Worm (Caenorhabditis elegans): ENCODE measurements around the gene Y43B11AR.1.

DNA sequence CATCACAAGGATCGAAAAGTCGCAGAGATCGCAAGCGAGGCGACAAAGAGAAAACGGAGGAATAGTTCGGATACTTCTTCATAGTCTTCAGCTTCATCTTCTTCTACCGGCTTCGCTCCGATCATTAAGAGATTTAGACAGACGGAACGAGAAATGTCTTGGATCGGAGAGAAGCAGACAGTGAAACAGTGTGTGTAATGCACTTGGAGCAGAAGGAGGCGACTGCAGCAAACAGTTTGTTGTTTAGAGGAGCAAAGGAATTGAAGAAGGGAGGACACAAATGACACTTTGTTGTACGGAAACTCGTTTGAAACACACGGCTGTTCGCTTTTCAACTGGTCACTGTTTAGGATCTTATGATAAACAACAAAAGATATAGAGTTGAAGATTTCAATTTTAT, 18.1 kb downstream of the Y43B11AR.1 start:
- no peak for TF ChIP-seq eyg-1 (tag; optimal IDR thresholded peaks at IDR 0.05)
- TF ChIP-seq ets-4 (tag; optimal IDR thresholded peaks at IDR 0.05): no peak
- TF ChIP-seq ceh-34 (tag; optimal IDR thresholded peaks at IDR 0.05): peak; percentile 56
- no peak for TF ChIP-seq fax-1 (tag; optimal IDR thresholded peaks at IDR 0.05)
- peak; percentile 46 for TF ChIP-seq ceh-18 (tag; optimal IDR thresholded peaks at IDR 0.05)
- TF ChIP-seq lin-11 (tag; optimal IDR thresholded peaks at IDR 0.05): no peak
- no peak for TF ChIP-seq sox-4 (tag; optimal IDR thresholded peaks at IDR 0.05)
- TF ChIP-seq elt-2 (tag; optimal IDR thresholded peaks at IDR 0.05): no peak
- peak; percentile 24 for TF ChIP-seq tbx-2 (tag; optimal IDR thresholded peaks at IDR 0.05)
- no peak for TF ChIP-seq nhr-11 (tag; optimal IDR thresholded peaks at IDR 0.05)
- TF ChIP-seq F13H6.1 (tag; optimal IDR thresholded peaks at IDR 0.05): no peak
